Fruit fly (Drosophila melanogaster) whole organism, wandering third instar larva: ENCODE results near the gene Vha55.

Source experiments
- Abd-B ChIP-seq: fragments of >200 bp; optimal IDR thresholded peaks from 2 replicates; lab custom pipeline; 2017; ENCODE audit warnings: missing biosample characterization, missing genetic modification characterization
- CG32264 ChIP-seq: fragments of 200-800 bp; sonication (Bioruptor generic); optimal IDR thresholded peaks from 2 replicates; lab custom pipeline; 2016; ENCODE audit warnings: missing biosample characterization, missing genetic modification characterization
- CG9705 ChIP-seq: fragments of 200-800 bp; sonication (Bioruptor generic); optimal IDR thresholded peaks from 2 replicates; lab custom pipeline; 2018; ENCODE audit warnings: missing biosample characterization, mild to moderate bottlenecking, missing genetic modification characterization
- CrebA ChIP-seq: fragments of 200-800 bp; sonication (Bioruptor generic); optimal IDR thresholded peaks from 2 replicates; lab custom pipeline; 2016; ENCODE audit warnings: missing biosample characterization, mild to moderate bottlenecking, missing genetic modification characterization, borderline replicate concordance
- Dfd ChIP-seq: fragments of >200 bp; optimal IDR thresholded peaks from 2 replicates; lab custom pipeline; 2017; ENCODE audit warnings: missing biosample characterization, missing genetic modification characterization
- Dif ChIP-seq: fragments of 200-275, 200-300 bp; sonication (Bioruptor generic); optimal IDR thresholded peaks from 2 replicates; lab custom pipeline; 2018; ENCODE audit warnings: missing biosample characterization, missing genetic modification characterization; ENCODE audit not compliant: partially characterized antibody
- GATAd ChIP-seq: sonication (Bioruptor generic); optimal IDR thresholded peaks from 2 replicates; lab custom pipeline; 2016; ENCODE audit warnings: missing biosample characterization, missing genetic modification characterization
- HLH106 ChIP-seq: fragments of 200-800 bp; optimal IDR thresholded peaks from 3 replicates; lab custom pipeline; 2019; ENCODE audit warnings: missing biosample characterization, mild to moderate bottlenecking, missing genetic modification characterization, moderate library complexity
- Hnf4 ChIP-seq: fragments of 200-800 bp; sonication (Bioruptor generic); optimal IDR thresholded peaks from 2 replicates; lab custom pipeline; 2016; ENCODE audit warnings: missing biosample characterization, mild to moderate bottlenecking, missing genetic modification characterization
- Hr78 ChIP-seq: fragments of >200 bp; optimal IDR thresholded peaks from 2 replicates; lab custom pipeline; 2017; ENCODE audit warnings: missing biosample characterization, missing genetic modification characterization
- Hr83 ChIP-seq: fragments of 200-300 bp; sonication (Bioruptor generic); optimal IDR thresholded peaks from 2 replicates; lab custom pipeline; 2016; ENCODE audit warnings: missing biosample characterization, mild to moderate bottlenecking, missing genetic modification characterization, moderate library complexity; ENCODE audit not compliant: poor library complexity, severe bottlenecking
- Jra ChIP-seq: sonication (Bioruptor generic); optimal IDR thresholded peaks from 2 replicates; lab custom pipeline; 2016; ENCODE audit warnings: missing biosample characterization, missing genetic modification characterization
- Mio ChIP-seq: sonication (Bioruptor generic); optimal IDR thresholded peaks from 2 replicates; lab custom pipeline; 2016; ENCODE audit warnings: missing biosample characterization, missing genetic modification characterization
- Myc ChIP-seq: fragments of >200 bp; optimal IDR thresholded peaks from 2 replicates; lab custom pipeline; 2017
- N ChIP-seq: fragments of >200 bp; optimal IDR thresholded peaks from 2 replicates; lab custom pipeline; 2018; ENCODE audit warnings: missing biosample characterization, missing external identifiers, missing genetic modification characterization
- OdsH ChIP-seq: fragments of 200-800 bp; sonication (Bioruptor generic); optimal IDR thresholded peaks from 2 replicates; lab custom pipeline; 2016; ENCODE audit warnings: missing biosample characterization, mild to moderate bottlenecking, missing genetic modification characterization
- Rel ChIP-seq, 2 experiments: fragments of 200-800 bp; sonication (Bioruptor generic) in 1 of 2; optimal IDR thresholded peaks; 2 replicates in 1 of 2; 3 replicates in 1 of 2; lab custom pipeline; 2016 to 2019; ENCODE audit warnings: mild to moderate bottlenecking in 2 of 2, missing biosample characterization in 2 of 2, missing genetic modification characterization in 2 of 2, moderate library complexity in 1 of 2
- Sp1 ChIP-seq: fragments of 200-800 bp; sonication (Bioruptor generic); optimal IDR thresholded peaks from 3 replicates; lab custom pipeline; 2019; ENCODE audit warnings: missing biosample characterization, mild to moderate bottlenecking, missing genetic modification characterization, moderate library complexity
- Vsx2 ChIP-seq: fragments of 200-300, 225-300 bp; sonication (Bioruptor generic); optimal IDR thresholded peaks from 2 replicates; lab custom pipeline; 2018; ENCODE audit warnings: missing biosample characterization, missing genetic modification characterization; ENCODE audit not compliant: partially characterized antibody
- br ChIP-seq: fragments of 200-800 bp; sonication (Bioruptor generic); optimal IDR thresholded peaks from 2 replicates; lab custom pipeline; 2016; ENCODE audit warnings: missing biosample characterization, missing genetic modification characterization
- brk ChIP-seq: fragments of 200-800 bp; sonication (Bioruptor generic); optimal IDR thresholded peaks from 2 replicates; lab custom pipeline; 2016; ENCODE audit warnings: missing biosample characterization, mild to moderate bottlenecking, missing genetic modification characterization
- dl ChIP-seq, 2 experiments: fragments of 175-275, 200-275 bp in 1 of 2; fragments of 200-275 bp in 1 of 2; sonication (Bioruptor generic); optimal IDR thresholded peaks; lab custom pipeline; 2018; ENCODE audit warnings: mild to moderate bottlenecking in 2 of 2, missing biosample characterization in 2 of 2, missing genetic modification characterization in 2 of 2, moderate library complexity in 2 of 2; ENCODE audit not compliant: partially characterized antibody in 2 of 2, insufficient read depth in 1 of 2
- dmrt93B ChIP-seq: fragments of 200-800 bp; sonication (Bioruptor generic); optimal IDR thresholded peaks from 2 replicates; lab custom pipeline; 2018; ENCODE audit warnings: missing biosample characterization, mild to moderate bottlenecking, missing genetic modification characterization
- dsf ChIP-seq: sonication (Bioruptor generic); optimal IDR thresholded peaks from 2 replicates; lab custom pipeline; 2016; ENCODE audit warnings: missing biosample characterization, missing genetic modification characterization, borderline replicate concordance
- ey ChIP-seq: fragments of 200-800 bp; sonication (Bioruptor generic); optimal IDR thresholded peaks from 2 replicates; lab custom pipeline; 2016; ENCODE audit warnings: missing biosample characterization, missing genetic modification characterization
- foxo ChIP-seq, 2 experiments: fragments of 200-800 bp; sonication (Bioruptor generic); optimal IDR thresholded peaks; 2 replicates in 1 of 2; 3 replicates in 1 of 2; lab custom pipeline; 2016 to 2017; ENCODE audit warnings: missing biosample characterization in 2 of 2, missing genetic modification characterization in 2 of 2
- fru ChIP-seq: fragments of 200-800 bp; sonication (Bioruptor generic); optimal IDR thresholded peaks from 3 replicates; lab custom pipeline; 2016; ENCODE audit warnings: missing biosample characterization, mild to moderate bottlenecking, missing genetic modification characterization
- h ChIP-seq: fragments of 200-800 bp; sonication (Bioruptor generic); optimal IDR thresholded peaks from 3 replicates; lab custom pipeline; 2016; ENCODE audit warnings: missing biosample characterization, mild to moderate bottlenecking, missing genetic modification characterization
- jim ChIP-seq: fragments of 175-275, 200-325 bp; sonication (Bioruptor generic); optimal IDR thresholded peaks from 2 replicates; lab custom pipeline; 2016; ENCODE audit warnings: missing biosample characterization, mild to moderate bottlenecking, missing genetic modification characterization
- lola ChIP-seq: fragments of >200 bp; optimal IDR thresholded peaks from 2 replicates; lab custom pipeline; 2017; ENCODE audit warnings: missing biosample characterization, missing genetic modification characterization
- pan ChIP-seq: fragments of >200 bp; optimal IDR thresholded peaks from 2 replicates; lab custom pipeline; 2017
- psq ChIP-seq: fragments of 200-800 bp; sonication (Bioruptor generic); optimal IDR thresholded peaks from 3 replicates; lab custom pipeline; 2017; ENCODE audit warnings: missing biosample characterization, mild to moderate bottlenecking, missing genetic modification characterization, moderate library complexity
- rgr ChIP-seq: fragments of 200-800 bp; sonication (Bioruptor generic); optimal IDR thresholded peaks from 3 replicates; lab custom pipeline; 2016; ENCODE audit warnings: missing biosample characterization, mild to moderate bottlenecking, missing genetic modification characterization
- sage ChIP-seq: fragments of 200-800 bp; sonication (Bioruptor generic); optimal IDR thresholded peaks from 2 replicates; lab custom pipeline; 2016; ENCODE audit warnings: missing biosample characterization, mild to moderate bottlenecking, missing genetic modification characterization
- sv ChIP-seq: fragments of 200-800 bp; sonication (Bioruptor generic); optimal IDR thresholded peaks from 3 replicates; lab custom pipeline; 2016; ENCODE audit warnings: missing biosample characterization, missing genetic modification characterization
- tai ChIP-seq: sonication (Bioruptor generic); optimal IDR thresholded peaks from 2 replicates; lab custom pipeline; 2016; ENCODE audit warnings: missing biosample characterization, missing genetic modification characterization
- usp ChIP-seq: fragments of >200 bp; optimal IDR thresholded peaks from 2 replicates; lab custom pipeline; 2017; ENCODE audit warnings: missing biosample characterization, missing genetic modification characterization
- woc ChIP-seq: sonication (Bioruptor generic); optimal IDR thresholded peaks from 2 replicates; lab custom pipeline; 2016; ENCODE audit warnings: missing biosample characterization, mild to moderate bottlenecking, missing genetic modification characterization

Vha55 gene

DNA sequence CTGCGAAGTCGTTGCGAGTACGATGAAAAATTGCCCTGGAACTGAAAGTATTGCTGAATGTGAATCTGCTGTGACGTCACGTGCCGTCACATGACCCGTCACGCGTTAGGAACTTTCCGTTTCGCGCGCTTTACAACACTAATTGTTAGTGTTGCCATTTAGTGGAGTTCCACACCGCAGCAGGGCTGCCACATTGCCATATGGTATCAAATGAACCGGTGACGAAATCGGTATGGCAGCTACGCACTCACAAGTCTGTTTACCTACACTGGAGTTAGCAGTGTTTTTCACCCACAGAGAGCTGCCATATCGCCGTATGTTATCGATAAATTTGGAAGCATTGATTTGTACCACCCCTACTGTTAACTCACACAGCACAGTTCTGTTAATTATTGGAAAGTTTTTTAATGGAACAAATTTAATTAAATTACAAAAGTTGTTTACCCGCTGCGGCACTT is at the start of gene Vha55, which contains the start of gene Snx3:
Gene Vha55 (minus strand): TSS at position 139 of the 458 bp plus-strand sequence.
Gene Snx3 (plus strand): TSS at position 341 of the 458 bp plus-strand sequence.
- peak; percentile 73 for TF ChIP-seq HLH106 (tag; lab: Kevin White, UChicago)
- TF ChIP-seq Hr83: peak; percentile 96
- no peak for TF ChIP-seq pan
- TF ChIP-seq Hnf4 (GFP tag; lab: Kevin White, UChicago): peak; percentile 87
- TF ChIP-seq sage (GFP tag; lab: Kevin White, UChicago): no peak
- no peak for TF ChIP-seq Abd-B (GFP tag; lab: Kevin White, UChicago)
- TF ChIP-seq rgr: peak; percentile 79
- no peak for TF ChIP-seq Dif (GFP tag; lab: Kevin White, UChicago)
- TF ChIP-seq brk (GFP tag; lab: Kevin White, UChicago): no peak
- TF ChIP-seq OdsH (GFP tag; lab: Kevin White, UChicago): peak; percentile 13
- peak; percentile 76 for TF ChIP-seq sv
- no peak for TF ChIP-seq Vsx2
- no peak for TF ChIP-seq Rel (GFP tag; optimal IDR thresholded peaks at IDR 0.05; lab: Kevin White, UChicago)
- TF ChIP-seq Rel (tag; optimal IDR thresholded peaks at IDR 0.05; lab: Kevin White, UChicago): peak; percentile 66
- peak; percentile 55 for TF ChIP-seq ey
- TF ChIP-seq GATAd (GFP tag; lab: Kevin White, UChicago): no peak
- peak; percentile 31 for TF ChIP-seq fru (GFP tag; lab: Kevin White, UChicago)
- no peak for TF ChIP-seq Mio
- no peak for TF ChIP-seq tai
- TF ChIP-seq Myc (lab: Kevin White, UChicago): peak; percentile 75
- peak; percentile 3 for TF ChIP-seq woc (GFP tag; lab: Kevin White, UChicago)
- no peak for TF ChIP-seq dl (GFP tag; optimal IDR thresholded peaks at IDR 0.05; lab: Kevin White, UChicago; ENCODE audit: insufficient read depth in 1 of 2, partially characterized antibody in 2 of 2)
- peak; percentile 33 for TF ChIP-seq CG9705 (GFP tag; lab: Kevin White, UChicago)
- TF ChIP-seq foxo (GFP tag; optimal IDR thresholded peaks at IDR 0.05; lab: Kevin White, UChicago): peak in 1 of 2 experiments; percentile 84
- no peak for TF ChIP-seq dsf (GFP tag; lab: Kevin White, UChicago)
- TF ChIP-seq jim: peak; percentile 53
- TF ChIP-seq br (GFP tag; lab: Kevin White, UChicago): peak; percentile 56
- TF ChIP-seq CrebA (GFP tag; lab: Kevin White, UChicago): no peak
- TF ChIP-seq dmrt93B (GFP tag; lab: Kevin White, UChicago): peak; percentile 37
- no peak for TF ChIP-seq usp (GFP tag; lab: Kevin White, UChicago)
- no peak for TF ChIP-seq psq (GFP tag; lab: Kevin White, UChicago)
- TF ChIP-seq Sp1 (GFP tag; lab: Kevin White, UChicago): peak; percentile 25
- TF ChIP-seq Hr78 (GFP tag; lab: Kevin White, UChicago): no peak
- no peak for TF ChIP-seq lola (GFP tag; lab: Kevin White, UChicago)
- TF ChIP-seq Dfd: no peak
- TF ChIP-seq Jra (GFP tag; lab: Kevin White, UChicago): peak; percentile 84
- TF ChIP-seq N (GFP tag; lab: Kevin White, UChicago): no peak
- TF ChIP-seq h (GFP tag; lab: Kevin White, UChicago): peak; percentile 78
- no peak for TF ChIP-seq CG32264

DNA sequence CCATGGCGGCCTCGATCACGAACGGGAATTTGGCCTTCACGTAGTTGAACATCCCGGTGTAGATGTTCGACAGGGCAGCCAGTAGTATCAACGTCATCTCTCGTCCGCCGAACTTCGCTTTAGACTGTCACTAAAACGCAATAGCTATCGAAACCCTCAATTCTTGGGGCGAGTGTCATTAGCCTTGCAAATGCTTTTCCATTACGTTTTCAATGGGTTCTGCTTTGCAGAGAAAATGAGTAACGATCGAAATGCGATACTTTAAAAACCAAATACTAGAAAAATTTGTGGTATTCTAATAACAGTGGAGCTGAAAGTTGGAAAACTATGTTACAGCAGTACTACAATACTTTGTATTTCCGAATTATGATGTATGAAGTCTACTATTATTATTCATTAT is 48.5 kb upstream of the Vha55 start, which contains the start of gene CG43630:
Gene CG43630 (minus strand): TSS at position 101 of the 400 bp plus-strand sequence.
- TF ChIP-seq Myc (lab: Kevin White, UChicago) (no peak), Abd-B (GFP tag; lab: Kevin White, UChicago) (no peak)
- TF ChIP-seq, all 38 proteins: peak for 0

DNA sequence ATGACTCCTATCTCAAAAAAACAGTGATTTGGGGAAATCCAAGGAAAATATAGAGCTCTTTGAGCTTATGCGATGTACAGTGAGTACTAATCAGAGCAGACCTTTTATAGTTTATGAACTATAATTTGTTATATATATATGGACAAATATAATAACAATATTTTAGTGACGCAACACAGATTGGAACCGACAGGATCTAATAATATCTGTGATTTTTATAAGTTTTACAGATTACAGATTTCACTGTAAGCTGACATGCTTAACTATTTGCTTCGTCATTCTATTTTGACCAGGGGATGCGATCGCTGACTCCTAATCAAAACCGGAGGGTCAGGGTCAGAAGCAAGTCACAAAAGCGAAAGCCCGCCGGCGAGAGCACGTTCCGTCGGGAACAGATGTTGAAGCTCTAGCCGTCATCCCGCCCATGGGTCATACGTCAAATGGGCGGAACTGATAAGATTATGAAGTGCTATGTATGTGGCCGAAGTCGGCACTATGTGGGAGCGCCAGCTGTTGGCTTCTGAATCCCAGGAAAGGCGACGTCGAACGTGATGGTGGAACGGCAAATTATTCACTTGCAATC is 46.5 kb upstream of the Vha55 start, which contains the start of gene Gnmt:
Gene Gnmt (plus strand): TSS at position 568 of the 583 bp plus-strand sequence.
- TF ChIP-seq Hr78 (GFP tag; lab: Kevin White, UChicago) (no peak), sage (GFP tag; lab: Kevin White, UChicago) (no peak), rgr (no peak), CG9705 (GFP tag; lab: Kevin White, UChicago) (no peak), OdsH (GFP tag; lab: Kevin White, UChicago) (no peak), HLH106 (tag; lab: Kevin White, UChicago) (no peak), Dif (GFP tag; lab: Kevin White, UChicago) (peak; percentile 33)
- TF ChIP-seq, all 38 proteins: peak for 1
